Worm (Caenorhabditis elegans) whole organism, L3 larva: Measurements from ENCODE around the gene nas-38.

ENCODE experiments used
- R02D3.7 ChIP-seq: fragments of 150-350 bp; optimal IDR thresholded peaks from 2 replicates; lab custom pipeline; 2014; ENCODE audit warnings: missing biosample characterization, missing genetic modification characterization
- ceh-82 ChIP-seq: fragments of 150-350 bp; optimal IDR thresholded peaks from 2 replicates; lab custom pipeline; 2014; ENCODE audit warnings: missing biosample characterization, missing genetic modification characterization
- egl-5 ChIP-seq: fragments of 150-350 bp; optimal IDR thresholded peaks from 2 replicates; lab custom pipeline; 2017; ENCODE audit warnings: missing biosample characterization, missing genetic modification reagents, missing genetic modification characterization, inconsistent platforms
- elt-1 ChIP-seq: fragments of 150-350 bp; optimal IDR thresholded peaks from 2 replicates; lab custom pipeline; 2014; ENCODE audit warnings: missing biosample characterization, missing genetic modification characterization
- fkh-10 ChIP-seq: sonication (generic microtip); optimal IDR thresholded peaks from 2 replicates; lab custom pipeline; 2017; ENCODE audit warnings: missing biosample characterization, missing genetic modification reagents, missing genetic modification characterization
- lin-39 ChIP-seq: fragments of 150-350 bp; optimal IDR thresholded peaks from 2 replicates; lab custom pipeline; 2018; ENCODE audit warnings: missing biosample characterization, missing genetic modification reagents, missing genetic modification characterization
- nfya-1 ChIP-seq: sonication (generic microtip); optimal IDR thresholded peaks from 2 replicates; lab custom pipeline; 2017; ENCODE audit warnings: missing genetic modification characterization, mild to moderate bottlenecking, missing compliant biosample characterization, antibody characterized with exemption, moderate library complexity; ENCODE audit not compliant: insufficient read depth
- nhr-25 ChIP-seq: sonication (generic microtip); optimal IDR thresholded peaks from 2 replicates; lab custom pipeline; 2017; ENCODE audit warnings: missing biosample characterization, missing genetic modification characterization
- pha-4 ChIP-seq: fragments of 150-350 bp; optimal IDR thresholded peaks from 2 replicates; lab custom pipeline; 2014; ENCODE audit warnings: missing biosample characterization, missing genetic modification reagents, missing genetic modification characterization
- sea-2 ChIP-seq: fragments of 150-350 bp; sonication (generic microtip); optimal IDR thresholded peaks from 4 replicates; lab custom pipeline; 2014; ENCODE audit warnings: missing biosample characterization, missing genetic modification reagents, missing genetic modification characterization
- tbx-2 ChIP-seq: sonication (generic microtip); optimal IDR thresholded peaks from 2 replicates; lab custom pipeline; 2016; ENCODE audit warnings: mild to moderate bottlenecking, missing genetic modification characterization, missing compliant biosample characterization
- unc-39 ChIP-seq: sonication (generic microtip); optimal IDR thresholded peaks from 4 replicates; lab custom pipeline; 2017; ENCODE audit warnings: missing biosample characterization, missing genetic modification characterization
- zag-1 ChIP-seq: fragments of 150-350 bp; optimal IDR thresholded peaks from 2 replicates; lab custom pipeline; 2014; ENCODE audit warnings: missing biosample characterization, missing genetic modification characterization
- ztf-11 ChIP-seq: fragments of 150-350 bp; optimal IDR thresholded peaks from 2 replicates; lab custom pipeline; 2014; ENCODE audit warnings: missing biosample characterization, missing genetic modification characterization

- no peak for TF ChIP-seq elt-1 (tag; lab: Kevin White, UChicago)
- TF ChIP-seq egl-5 (tag; lab: Kevin White, UChicago): no peak
- no peak for TF ChIP-seq fkh-10
- no peak for TF ChIP-seq pha-4 (tag; lab: Kevin White, UChicago)
- no peak for TF ChIP-seq ceh-82 (tag; lab: Kevin White, UChicago)
- TF ChIP-seq unc-39 (tag; lab: Kevin White, UChicago): no peak
- no peak for TF ChIP-seq zag-1 (tag; lab: Kevin White, UChicago)
- TF ChIP-seq nfya-1 (tag; lab: Kevin White, UChicago): no peak
- no peak for TF ChIP-seq sea-2 (GFP tag; lab: Kevin White, UChicago)
- no peak for TF ChIP-seq nhr-25
- TF ChIP-seq tbx-2 (tag; lab: Kevin White, UChicago): no peak
- TF ChIP-seq ztf-11 (tag; lab: Kevin White, UChicago): no peak
- TF ChIP-seq R02D3.7 (tag; lab: Kevin White, UChicago): no peak
- no peak for TF ChIP-seq lin-39 (tag; lab: Kevin White, UChicago)
Measured at ce11 chrX:601860-602259, 43.9 kb downstream of the nas-38 start, which contains the start of gene F13C5.1.
